Worm (Caenorhabditis elegans) whole organism, midembryonic: Measurements from ENCODE around the gene C27A7.6.

ENCODE experiments used
- T22C8.4 ChIP-seq: fragments of 200-800 bp; sonication (Bioruptor generic); IDR thresholded peaks from 2 replicates; pipeline ENCODE4 v1.3.6; 2022; ENCODE audit warnings: missing genetic modification characterization, missing compliant biosample characterization
- cog-1 ChIP-seq: sonication (generic microtip); optimal IDR thresholded peaks from 2 replicates; lab custom pipeline; 2016; ENCODE audit warnings: missing genetic modification characterization, missing compliant biosample characterization
- flt-1 ChIP-seq: fragments of 200-800 bp; sonication (Bioruptor generic); IDR thresholded peaks from 2 replicates; pipeline ENCODE4 v1.3.6; 2022; ENCODE audit warnings: missing genetic modification characterization, missing compliant biosample characterization
- klf-2 ChIP-seq: fragments of 200-800 bp; sonication (Bioruptor generic); conservative IDR thresholded peaks from 2 replicates; pipeline ENCODE4 v1.3.6; 2022; ENCODE audit warnings: missing genetic modification reagents, missing genetic modification characterization, missing compliant biosample characterization
- ref-1 ChIP-seq: fragments of 200-800 bp; sonication (Bioruptor generic); conservative IDR thresholded peaks from 2 replicates; pipeline ENCODE4 v1.3.6; 2022; ENCODE audit warnings: missing genetic modification reagents, missing genetic modification characterization, missing compliant biosample characterization
- tab-1 ChIP-seq: fragments of 200-800 bp; sonication (Bioruptor generic); IDR thresholded peaks from 2 replicates; pipeline ENCODE4 v1.3.6; 2022; ENCODE audit warnings: missing genetic modification characterization, missing compliant biosample characterization
- ztf-23 ChIP-seq: fragments of 200-800 bp; sonication (Bioruptor generic); IDR thresholded peaks from 2 replicates; pipeline ENCODE4 v1.3.6; 2022; ENCODE audit warnings: missing genetic modification reagents, missing genetic modification characterization, missing compliant biosample characterization

ce11 chrV:12120381-12120780 is 10.2 kb downstream of the C27A7.6 start, which contains the start of gene C13C4.7:
- TF ChIP-seq T22C8.4 (GFP tag; lab: Robert Waterston, UW) (no peak), klf-2 (GFP tag; lab: Robert Waterston, UW) (no peak), ref-1 (GFP tag; lab: Robert Waterston, UW) (no peak), flt-1 (GFP tag; lab: Robert Waterston, UW) (no peak), cog-1 (tag; lab: Kevin White, UChicago) (no peak), ztf-23 (GFP tag; lab: Robert Waterston, UW) (no peak), tab-1 (GFP tag; lab: Robert Waterston, UW) (no peak)
